Worm (Caenorhabditis elegans) whole organism, L3 larva: ENCODE results near the gene C07H4.1.

Experiments
- R02D3.7 ChIP-seq: fragments of 150-350 bp; optimal IDR thresholded peaks from 2 replicates; lab custom pipeline; 2014; ENCODE audit warnings: missing biosample characterization, missing genetic modification characterization
- ZK546.5 ChIP-seq: sonication (generic microtip); optimal IDR thresholded peaks from 2 replicates; lab custom pipeline; 2017; ENCODE audit warnings: missing biosample characterization, missing genetic modification characterization
- ama-1 ChIP-seq: fragments of 150-350 bp; optimal IDR thresholded peaks from 2 replicates; lab custom pipeline; 2018
- daf-12 ChIP-seq: fragments of 150-350 bp; optimal IDR thresholded peaks from 2 replicates; lab custom pipeline; 2014; ENCODE audit warnings: missing biosample characterization, missing genetic modification reagents, missing genetic modification characterization
- egl-27 ChIP-seq: sonication (generic microtip); optimal IDR thresholded peaks from 4 replicates; lab custom pipeline; 2017; ENCODE audit warnings: missing biosample characterization, missing genetic modification reagents, missing genetic modification characterization
- egl-5 ChIP-seq: fragments of 150-350 bp; optimal IDR thresholded peaks from 2 replicates; lab custom pipeline; 2017; ENCODE audit warnings: missing biosample characterization, missing genetic modification reagents, missing genetic modification characterization, inconsistent platforms
- elt-1 ChIP-seq: fragments of 150-350 bp; optimal IDR thresholded peaks from 2 replicates; lab custom pipeline; 2014; ENCODE audit warnings: missing biosample characterization, missing genetic modification characterization
- elt-2 ChIP-seq: sonication (generic microtip); optimal IDR thresholded peaks from 2 replicates; lab custom pipeline; 2016; ENCODE audit warnings: missing genetic modification reagents, mild to moderate bottlenecking, missing genetic modification characterization, missing compliant biosample characterization
- eor-1 ChIP-seq, 2 experiments: fragments of 150-350 bp; optimal IDR thresholded peaks; 2 replicates each; lab custom pipeline; 2014 to 2018; ENCODE audit warnings: missing biosample characterization in 2 of 2, missing genetic modification characterization in 2 of 2
- fkh-10 ChIP-seq: sonication (generic microtip); optimal IDR thresholded peaks from 2 replicates; lab custom pipeline; 2017; ENCODE audit warnings: missing biosample characterization, missing genetic modification reagents, missing genetic modification characterization
- fos-1 ChIP-seq: fragments of 150-350 bp; optimal IDR thresholded peaks from 2 replicates; lab custom pipeline; 2014; ENCODE audit warnings: missing biosample characterization, missing genetic modification characterization
- hmg-11 ChIP-seq: sonication (generic microtip); optimal IDR thresholded peaks from 2 replicates; lab custom pipeline; 2016; ENCODE audit warnings: missing genetic modification characterization, missing compliant biosample characterization
- jun-1 ChIP-seq: fragments of 150-350 bp; optimal IDR thresholded peaks from 2 replicates; lab custom pipeline; 2014; ENCODE audit warnings: missing biosample characterization, missing genetic modification reagents, missing genetic modification characterization
- lin-15B ChIP-seq: fragments of 150-350 bp; optimal IDR thresholded peaks from 2 replicates; lab custom pipeline; 2014; ENCODE audit warnings: missing biosample characterization, missing genetic modification characterization
- lin-39 ChIP-seq: fragments of 150-350 bp; optimal IDR thresholded peaks from 2 replicates; lab custom pipeline; 2018; ENCODE audit warnings: missing biosample characterization, missing genetic modification reagents, missing genetic modification characterization
- mml-1 ChIP-seq: fragments of 150-350 bp; sonication (generic microtip); optimal IDR thresholded peaks from 3 replicates; lab custom pipeline; 2014; ENCODE audit warnings: missing biosample characterization, missing genetic modification characterization
- nfya-1 ChIP-seq: sonication (generic microtip); optimal IDR thresholded peaks from 2 replicates; lab custom pipeline; 2017; ENCODE audit warnings: missing genetic modification characterization, mild to moderate bottlenecking, missing compliant biosample characterization, antibody characterized with exemption, moderate library complexity; ENCODE audit not compliant: insufficient read depth
- nhr-11 ChIP-seq: fragments of 150-350 bp; optimal IDR thresholded peaks from 2 replicates; lab custom pipeline; 2014; ENCODE audit warnings: missing biosample characterization, missing genetic modification characterization
- nhr-12 ChIP-seq: fragments of 150-350 bp; optimal IDR thresholded peaks from 2 replicates; lab custom pipeline; 2014; ENCODE audit warnings: missing biosample characterization, missing genetic modification characterization
- nhr-23 ChIP-seq: fragments of 150-350 bp; optimal IDR thresholded peaks from 2 replicates; lab custom pipeline; 2014; ENCODE audit warnings: missing biosample characterization, missing genetic modification reagents, missing genetic modification characterization
- nhr-237 ChIP-seq: fragments of 150-350 bp; optimal IDR thresholded peaks from 2 replicates; lab custom pipeline; 2014; ENCODE audit warnings: missing biosample characterization, missing genetic modification characterization
- nhr-25 ChIP-seq: sonication (generic microtip); optimal IDR thresholded peaks from 2 replicates; lab custom pipeline; 2017; ENCODE audit warnings: missing biosample characterization, missing genetic modification characterization
- nhr-28 ChIP-seq: fragments of 150-350 bp; optimal IDR thresholded peaks from 2 replicates; lab custom pipeline; 2014; ENCODE audit warnings: missing biosample characterization, missing genetic modification characterization
- nhr-43 ChIP-seq: sonication (generic microtip); optimal IDR thresholded peaks from 2 replicates; lab custom pipeline; 2016; ENCODE audit warnings: mild to moderate bottlenecking, missing genetic modification characterization, missing compliant biosample characterization; ENCODE audit not compliant: poor library complexity, severe bottlenecking
- nhr-67 ChIP-seq: fragments of 150-350 bp; optimal IDR thresholded peaks from 2 replicates; lab custom pipeline; 2014; ENCODE audit warnings: missing biosample characterization, missing genetic modification characterization
- pha-4 ChIP-seq: fragments of 150-350 bp; optimal IDR thresholded peaks from 2 replicates; lab custom pipeline; 2014; ENCODE audit warnings: missing biosample characterization, missing genetic modification reagents, missing genetic modification characterization
- pqm-1 ChIP-seq: fragments of 150-350 bp; optimal IDR thresholded peaks from 2 replicates; lab custom pipeline; 2017; ENCODE audit warnings: missing biosample characterization, missing genetic modification characterization, inconsistent platforms
- skn-1 ChIP-seq: fragments of 150-350 bp; optimal IDR thresholded peaks from 2 replicates; lab custom pipeline; 2014; ENCODE audit warnings: missing biosample characterization, missing genetic modification characterization
- snpc-4 ChIP-seq: fragments of 150-350 bp; optimal IDR thresholded peaks from 2 replicates; lab custom pipeline; 2014; ENCODE audit warnings: missing biosample characterization, missing genetic modification characterization
- tbx-2 ChIP-seq: sonication (generic microtip); optimal IDR thresholded peaks from 2 replicates; lab custom pipeline; 2016; ENCODE audit warnings: mild to moderate bottlenecking, missing genetic modification characterization, missing compliant biosample characterization
- unc-39 ChIP-seq: sonication (generic microtip); optimal IDR thresholded peaks from 4 replicates; lab custom pipeline; 2017; ENCODE audit warnings: missing biosample characterization, missing genetic modification characterization
- unc-62 ChIP-seq: fragments of 150-350 bp; sonication (generic microtip); optimal IDR thresholded peaks from 4 replicates; lab custom pipeline; 2014; ENCODE audit warnings: missing biosample characterization, missing genetic modification reagents, missing genetic modification characterization
- zag-1 ChIP-seq: fragments of 150-350 bp; optimal IDR thresholded peaks from 2 replicates; lab custom pipeline; 2014; ENCODE audit warnings: missing biosample characterization, missing genetic modification characterization
- ztf-11 ChIP-seq: fragments of 150-350 bp; optimal IDR thresholded peaks from 2 replicates; lab custom pipeline; 2014; ENCODE audit warnings: missing biosample characterization, missing genetic modification characterization
- ztf-4 ChIP-seq: fragments of 150-350 bp; optimal IDR thresholded peaks from 2 replicates; lab custom pipeline; 2014; ENCODE audit warnings: missing biosample characterization, missing genetic modification characterization

Gene C07H4.1

DNA sequence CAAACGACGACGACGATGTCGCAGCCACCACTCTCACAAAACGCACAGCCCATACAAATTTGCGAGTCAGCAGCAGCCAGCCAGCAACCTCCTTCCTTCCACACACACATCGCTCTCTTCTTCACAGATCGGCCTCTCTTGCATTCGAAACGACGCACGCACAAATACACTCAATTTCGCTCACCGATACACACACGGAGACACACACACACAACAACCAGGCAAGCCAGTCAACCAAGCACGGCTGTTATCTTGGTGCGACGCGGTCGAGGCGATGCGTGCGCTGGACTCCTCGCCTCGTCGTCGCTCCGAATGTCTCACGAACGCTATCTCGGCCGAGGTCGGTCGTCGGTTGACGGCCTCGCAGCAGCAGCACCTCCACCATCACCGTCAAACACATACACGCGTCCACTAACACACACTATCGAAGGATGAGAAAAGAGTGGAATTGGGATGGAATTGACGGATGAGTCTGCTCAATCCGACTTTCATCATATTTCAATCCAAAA lies 33.1 kb downstream of the C07H4.1 start (continued):
- TF ChIP-seq tbx-2 (tag; lab: Kevin White, UChicago) (peak; percentile 65), ZK546.5 (tag; lab: Kevin White, UChicago) (no peak), fkh-10 (GFP tag; lab: Kevin White, UChicago) (peak; percentile 86), zag-1 (tag; lab: Kevin White, UChicago) (no peak), eor-1 (tag; optimal IDR thresholded peaks at IDR 0.05; lab: Kevin White, UChicago) (no peak), unc-39 (tag; lab: Kevin White, UChicago) (no peak)
- TF ChIP-seq, all 47 proteins: peak for 31

DNA sequence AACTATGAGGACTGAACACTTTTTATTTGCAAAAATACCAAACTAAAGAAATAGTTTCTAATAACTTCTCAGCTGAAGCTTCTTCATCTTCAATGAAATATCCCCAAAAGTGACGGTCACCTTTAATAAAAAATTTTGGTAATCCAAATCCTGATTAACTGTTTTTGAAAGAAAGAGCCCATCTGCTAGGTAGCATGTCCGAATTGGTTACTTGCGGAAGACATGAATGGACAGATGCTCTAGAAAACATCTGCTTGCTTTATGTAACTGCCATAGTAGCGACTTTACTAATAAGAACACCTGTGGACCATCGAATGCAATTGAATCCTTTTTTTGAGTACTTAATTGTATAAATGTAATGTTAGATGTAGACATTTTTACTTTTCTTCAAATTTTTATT lies 34.5 kb downstream of the C07H4.1 start:
- TF ChIP-seq nhr-12 (tag; lab: Kevin White, UChicago) (no peak), elt-1 (tag; lab: Kevin White, UChicago) (no peak), fos-1 (tag; lab: Kevin White, UChicago) (no peak), lin-15B (tag; lab: Kevin White, UChicago) (no peak), fkh-10 (GFP tag; lab: Kevin White, UChicago) (no peak), jun-1 (tag; lab: Kevin White, UChicago) (no peak), nhr-237 (tag; lab: Kevin White, UChicago) (no peak), zag-1 (tag; lab: Kevin White, UChicago) (no peak), ztf-4 (tag; lab: Kevin White, UChicago) (no peak), ztf-11 (tag; lab: Kevin White, UChicago) (no peak), nhr-67 (tag; lab: Kevin White, UChicago) (no peak), mml-1 (tag; lab: Kevin White, UChicago) (no peak), unc-62 (GFP tag; lab: Kevin White, UChicago) (no peak), hmg-11 (tag; lab: Kevin White, UChicago) (no peak), nhr-25 (tag; lab: Kevin White, UChicago) (no peak), egl-27 (tag; lab: Kevin White, UChicago) (no peak)

DNA sequence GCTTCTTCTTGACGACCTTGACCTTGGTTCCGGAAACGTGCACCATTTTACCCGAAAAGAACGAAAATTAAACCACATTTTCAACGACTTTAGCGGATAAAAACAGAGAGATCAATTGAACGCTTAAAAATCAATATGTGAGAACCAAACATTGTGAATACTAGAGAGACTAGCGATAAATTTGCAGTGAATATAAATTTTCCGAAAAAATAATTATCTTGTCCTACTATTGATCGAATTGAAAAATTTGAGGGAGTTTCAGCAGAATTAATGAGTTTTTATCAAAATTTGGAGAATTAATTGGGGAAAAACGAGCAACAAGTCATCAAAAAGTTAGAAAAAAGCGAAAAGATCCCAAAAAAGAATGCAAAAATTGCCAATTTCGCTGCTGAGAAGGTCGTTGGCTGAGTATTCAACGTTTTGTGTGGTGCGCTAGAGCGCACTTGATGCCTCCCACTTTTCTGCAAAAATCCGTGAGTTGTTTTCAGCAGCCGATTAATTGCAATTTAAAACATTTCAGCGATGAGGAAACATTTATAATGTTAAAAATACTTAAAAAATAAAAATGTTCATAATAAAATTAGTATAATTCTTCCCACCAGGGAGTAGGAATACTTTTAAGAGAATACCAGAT lies 36.3 kb downstream of the C07H4.1 start, which contains the start of gene rpl-32:
TSS of gene rpl-32 (minus strand) at position 51 of the 634 bp plus-strand sequence.
- TF ChIP-seq nhr-12 (tag; lab: Kevin White, UChicago) (no peak), daf-12 (tag; lab: Kevin White, UChicago) (no peak), pqm-1 (tag; lab: Kevin White, UChicago) (peak; percentile 51), mml-1 (tag; lab: Kevin White, UChicago) (no peak), zag-1 (tag; lab: Kevin White, UChicago) (no peak), hmg-11 (tag; lab: Kevin White, UChicago) (peak; percentile 35), elt-2 (tag; lab: Kevin White, UChicago) (peak; percentile 44), jun-1 (tag; lab: Kevin White, UChicago) (peak; percentile 71), lin-15B (tag; lab: Kevin White, UChicago) (peak; percentile 90), nhr-28 (tag; lab: Kevin White, UChicago) (no peak), tbx-2 (tag; lab: Kevin White, UChicago) (peak; percentile 10), pha-4 (tag; lab: Kevin White, UChicago) (peak; percentile 94), R02D3.7 (tag; lab: Kevin White, UChicago) (peak; percentile 30), egl-5 (tag; lab: Kevin White, UChicago) (peak; percentile 68), ZK546.5 (tag; lab: Kevin White, UChicago) (no peak), lin-39 (peak; percentile 87), nhr-25 (tag; lab: Kevin White, UChicago) (peak; percentile 89), ztf-4 (tag; lab: Kevin White, UChicago) (no peak), snpc-4 (tag; lab: Kevin White, UChicago) (peak; percentile 65), nhr-11 (peak; percentile 14), ama-1 (peak; percentile 53), nhr-43 (tag; lab: Kevin White, UChicago) (peak; percentile 46), nhr-23 (peak; percentile 90), skn-1 (tag; lab: Kevin White, UChicago) (peak; percentile 16), nfya-1 (tag; lab: Kevin White, UChicago) (peak; percentile 91), egl-27 (tag; lab: Kevin White, UChicago) (no peak)
